Worm (Caenorhabditis elegans): Measurements from ENCODE around the gene F22B7.1.

F22B7.1 gene

DNA sequence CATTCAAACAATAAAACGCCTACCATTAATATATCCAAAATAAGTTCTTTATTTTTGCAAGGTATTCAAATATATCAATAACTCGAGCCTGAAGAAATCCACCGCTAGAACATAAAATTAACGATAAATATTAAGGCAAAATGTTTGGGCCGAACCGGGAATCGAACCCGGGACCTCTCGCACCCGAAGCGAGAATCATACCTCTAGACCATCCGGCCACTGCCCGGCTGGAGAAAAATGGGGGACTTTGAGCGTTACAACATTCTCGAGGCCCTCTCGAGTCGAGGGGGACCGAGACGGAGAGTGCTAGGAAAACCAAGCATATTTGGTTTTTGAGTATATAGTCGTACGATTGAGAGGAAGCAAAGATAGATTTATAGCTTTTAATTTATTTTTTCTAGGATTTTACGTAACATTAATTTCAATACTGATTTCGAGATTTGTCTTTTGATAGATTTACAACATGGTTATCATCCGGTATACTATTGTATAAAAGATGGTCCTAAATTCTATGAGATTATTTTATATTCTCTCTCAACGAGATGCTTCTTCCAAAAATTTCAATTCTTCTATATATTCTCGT is 14.8 kb upstream of the F22B7.1 start, which contains the start of gene flp-23 (continued):
- no peak for TF ChIP-seq ceh-28 (tag; optimal IDR thresholded peaks at IDR 0.05)
- no peak for TF ChIP-seq dpl-1 (GFP tag; optimal IDR thresholded peaks at IDR 0.05)
- TF ChIP-seq rbr-2 (tag; optimal IDR thresholded peaks at IDR 0.05), result peak; percentile 35
- no peak for TF ChIP-seq ZK337.2 (GFP tag; IDR thresholded peaks at IDR 0.05)
- no peak for TF ChIP-seq ceh-32 (tag; optimal IDR thresholded peaks at IDR 0.05; ENCODE audit: poor library complexity)
- TF ChIP-seq nhr-111 (GFP tag; optimal IDR thresholded peaks at IDR 0.05), result no peak
- TF ChIP-seq duxl-1 (tag; optimal IDR thresholded peaks at IDR 0.05; ENCODE audit: poor library complexity), result no peak
- TF ChIP-seq nhr-6 (tag; optimal IDR thresholded peaks at IDR 0.05), result no peak
- TF ChIP-seq ama-1 (optimal IDR thresholded peaks at IDR 0.05), result no peak
- TF ChIP-seq F26F4.8 (GFP tag; conservative IDR thresholded peaks at IDR 0.05), result peak; percentile 68; the same call in 1 of the 2 replicates
- no peak for TF ChIP-seq R02D3.7 (tag; optimal IDR thresholded peaks at IDR 0.05)
- TF ChIP-seq attf-4 (tag; optimal IDR thresholded peaks at IDR 0.05), result no peak
- no peak for TF ChIP-seq mxl-2 (GFP tag; conservative IDR thresholded peaks at IDR 0.05)
- TF ChIP-seq php-3 (GFP tag; IDR thresholded peaks at IDR 0.05), result no peak
- no peak for TF ChIP-seq tag-97 (GFP tag; IDR thresholded peaks at IDR 0.05)
- no peak for TF ChIP-seq lir-3 (tag; optimal IDR thresholded peaks at IDR 0.05)
- TF ChIP-seq aly-2 (tag; optimal IDR thresholded peaks at IDR 0.05), result no peak
- TF ChIP-seq Y75B8A.6 (GFP tag; IDR thresholded peaks at IDR 0.05), result no peak
- TF ChIP-seq F10B5.3 (tag; optimal IDR thresholded peaks at IDR 0.05), result no peak
- TF ChIP-seq tra-1 (GFP tag; IDR thresholded peaks at IDR 0.05), result peak; percentile 44; the same call in 1 of the 2 replicates
- no peak for TF ChIP-seq jun-1 (tag; optimal IDR thresholded peaks at IDR 0.05)
- no peak for TF ChIP-seq zfp-3 (GFP tag; conservative IDR thresholded peaks at IDR 0.05)
- no peak for TF ChIP-seq cey-2 (tag; optimal IDR thresholded peaks at IDR 0.05; ENCODE audit: borderline replicate concordance, insufficient read depth)

DNA sequence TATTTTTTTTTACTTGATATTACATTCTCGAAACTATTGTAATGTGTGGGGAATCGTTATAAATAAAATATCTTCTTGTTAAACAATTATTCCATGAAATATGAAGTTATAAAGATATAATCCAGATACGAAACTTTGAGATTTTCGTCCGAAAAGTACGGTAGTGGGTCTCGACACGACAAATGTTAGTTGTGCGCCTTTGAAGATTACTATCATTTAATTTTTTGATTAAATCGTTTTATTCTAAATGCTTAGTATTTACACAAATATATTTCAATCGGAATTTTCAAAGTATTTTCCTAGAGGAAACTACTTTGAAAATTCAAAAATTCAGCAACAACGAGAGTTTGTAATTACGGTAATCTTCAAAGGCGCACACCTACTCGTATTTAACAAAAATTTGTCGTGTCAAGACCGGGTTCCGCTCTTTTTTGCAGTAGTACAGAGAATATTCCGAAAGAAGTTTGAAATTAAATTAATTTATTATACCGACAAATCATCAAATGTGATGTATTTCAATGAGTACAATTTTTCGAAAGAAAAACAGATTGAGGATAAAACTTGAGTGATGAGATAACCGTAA is 12.9 kb upstream of the F22B7.1 start:
- TF ChIP-seq daf-16 (GFP tag; optimal IDR thresholded peaks at IDR 0.05), result no peak
- peak; percentile 44 for TF ChIP-seq daf-16 (tag; optimal IDR thresholded peaks at IDR 0.05)
- no peak for TF ChIP-seq lsy-2 (tag; optimal IDR thresholded peaks at IDR 0.05)
- TF ChIP-seq dve-1 (tag; optimal IDR thresholded peaks at IDR 0.05; ENCODE audit: insufficient read depth), result peak; percentile 19
- peak; percentile 16 for TF ChIP-seq hlh-30 (tag; optimal IDR thresholded peaks at IDR 0.05; ENCODE audit: insufficient read depth)
- peak; percentile 23 for TF ChIP-seq T20F7.1 (GFP tag; optimal IDR thresholded peaks at IDR 0.05)
- peak; percentile 7 for TF ChIP-seq nhr-77 (tag; optimal IDR thresholded peaks at IDR 0.05)
- peak; percentile 84 for TF ChIP-seq zfp-3 (GFP tag; conservative IDR thresholded peaks at IDR 0.05)
- TF ChIP-seq lin-38 (GFP tag; IDR thresholded peaks at IDR 0.05), result peak; percentile 30; the same call in 1 of the 2 replicates
- TF ChIP-seq dmd-6 (GFP tag; IDR thresholded peaks at IDR 0.05), result peak; percentile 13; the same call in 1 of the 2 replicates
- TF ChIP-seq T26A8.4 (GFP tag; IDR thresholded peaks at IDR 0.05), result peak; percentile 25; the same call in 1 of the 2 replicates
- TF ChIP-seq Y75B8A.6 (GFP tag; IDR thresholded peaks at IDR 0.05), result 0 out of 2 replicates have a peak, but pooled peaks have one; percentile 6
- TF ChIP-seq unc-62 (GFP tag; optimal IDR thresholded peaks at IDR 0.05 in 1 of 2), result no peak
- TF ChIP-seq unc-62 (tag; optimal IDR thresholded peaks at IDR 0.05), result no peak
- no peak for TF ChIP-seq unc-130 (GFP tag; optimal IDR thresholded peaks at IDR 0.05)

DNA sequence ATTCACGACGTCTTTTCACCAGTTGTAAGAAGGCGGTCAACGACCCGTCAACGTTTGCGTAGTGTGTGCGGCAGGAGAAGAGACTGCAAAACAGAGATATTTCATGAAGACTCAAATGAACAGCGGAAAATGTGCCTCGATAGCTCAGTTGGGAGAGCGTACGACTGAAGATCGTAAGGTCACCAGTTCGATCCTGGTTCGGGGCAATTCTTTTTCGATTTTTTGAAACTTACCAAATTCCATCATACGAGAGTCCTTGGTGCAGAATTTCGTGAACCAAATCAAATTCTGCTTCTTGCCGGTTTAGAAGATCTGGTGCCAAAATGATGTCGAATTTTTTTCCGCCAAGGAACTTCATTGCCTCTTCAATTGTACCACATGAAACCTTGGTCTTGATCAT is 12.2 kb upstream of the F22B7.1 start:
- TF ChIP-seq saeg-2 (GFP tag; IDR thresholded peaks at IDR 0.05) (0 out of 2 replicates have a peak, but pooled peaks have one; percentile 54), dmd-8 (GFP tag; IDR thresholded peaks at IDR 0.05) (peak; percentile 74; the same call in 1 of the 2 replicates), T26A8.4 (GFP tag; IDR thresholded peaks at IDR 0.05) (peak; percentile 75), lin-38 (GFP tag; IDR thresholded peaks at IDR 0.05) (peak; percentile 73), ceh-44 (GFP tag; IDR thresholded peaks at IDR 0.05) (0 out of 2 replicates have a peak, but pooled peaks have one; percentile 58), nhr-77 (tag; optimal IDR thresholded peaks at IDR 0.05) (no peak), ceh-28 (tag; optimal IDR thresholded peaks at IDR 0.05) (no peak), hif-1 (tag; optimal IDR thresholded peaks at IDR 0.05) (peak in 1 of 2 experiments; percentile 17), pha-4 (GFP tag; IDR thresholded peaks at IDR 0.05) (no peak; the same call in 1 of the 2 replicates), pha-4 (tag; optimal IDR thresholded peaks at IDR 0.05) (no peak), ama-1 (optimal IDR thresholded peaks at IDR 0.05) (peak; percentile 72), Y105C5A.15 (GFP tag; IDR thresholded peaks at IDR 0.05) (no peak), ces-1 (GFP tag; optimal IDR thresholded peaks at IDR 0.05) (no peak), vab-7 (GFP tag; IDR thresholded peaks at IDR 0.05) (peak; percentile 83), mxl-2 (GFP tag; conservative IDR thresholded peaks at IDR 0.05) (0 out of 2 replicates have a peak, but pooled peaks have one; percentile 10), zfp-3 (GFP tag; conservative IDR thresholded peaks at IDR 0.05) (peak; percentile 12; the same call in 1 of the 2 replicates), madf-9 (GFP tag; conservative IDR thresholded peaks at IDR 0.05) (peak; percentile 35; the same call in 1 of the 2 replicates), duxl-1 (tag; optimal IDR thresholded peaks at IDR 0.05; ENCODE audit: poor library complexity) (peak; percentile 31)

Measured in whole organism, L4 larva.